Fruit fly (Drosophila melanogaster) whole organism, embryonic: ENCODE data around the gene CG34107.
A peak's percentile ranks its signal among the peaks of the same experiment; 100 is the strongest.

Experiments
- ATbp ChIP-seq: fragments of 200-800 bp; sonication (Bioruptor generic); optimal IDR thresholded peaks from 2 replicates; lab custom pipeline; 2017; ENCODE audit warnings: missing biosample characterization, mild to moderate bottlenecking, missing genetic modification characterization, missing genetic modification reagents
- Ada2b ChIP-seq: fragments of 200-800 bp; sonication (Bioruptor generic); IDR thresholded peaks from 2 replicates; pipeline ENCODE4 v1.3.6; 2022; ENCODE audit warnings: missing biosample characterization, missing genetic modification characterization
- CG10462 ChIP-seq: fragments of 200-800 bp; sonication (Bioruptor generic); optimal IDR thresholded peaks from 2 replicates; lab custom pipeline; 2016; ENCODE audit warnings: missing biosample characterization, missing genetic modification characterization
- CG11504 ChIP-seq: fragments of 200-800 bp; sonication (Bioruptor generic); optimal IDR thresholded peaks from 3 replicates; lab custom pipeline; 2019; ENCODE audit warnings: missing biosample characterization, mild to moderate bottlenecking, missing genetic modification characterization, moderate library complexity
- CG1792 ChIP-seq: fragments of 200-800 bp; sonication (Bioruptor generic); optimal IDR thresholded peaks from 2 replicates; lab custom pipeline; 2016; ENCODE audit warnings: missing biosample characterization, missing genetic modification characterization
- CG6654 ChIP-seq: fragments of 200-800 bp; sonication (Bioruptor generic); optimal IDR thresholded peaks from 2 replicates; lab custom pipeline; 2017; ENCODE audit warnings: missing biosample characterization, mild to moderate bottlenecking, missing genetic modification characterization
- CG7357 ChIP-seq: fragments of 200-800 bp; sonication (Bioruptor generic); IDR thresholded peaks from 3 replicates; pipeline ENCODE4 v1.3.6; 2022; ENCODE audit warnings: missing biosample characterization, missing genetic modification characterization
- CG7987 ChIP-seq: fragments of 200-800 bp; sonication (Bioruptor generic); optimal IDR thresholded peaks from 2 replicates; lab custom pipeline; 2018; ENCODE audit warnings: missing biosample characterization, mild to moderate bottlenecking, missing genetic modification characterization, moderate library complexity
- CG9215 ChIP-seq: fragments of 200-800 bp; sonication (Bioruptor generic); IDR thresholded peaks from 2 replicates; pipeline ENCODE4 v1.3.6; 2022; ENCODE audit warnings: missing biosample characterization, missing genetic modification characterization
- Dfd ChIP-seq, 2 experiments: fragments of >200 bp; optimal IDR thresholded peaks; 2 replicates each; lab custom pipeline; 2017; ENCODE audit warnings: missing biosample characterization in 2 of 2, missing genetic modification characterization in 2 of 2
- E2f1 ChIP-seq: fragments of 200-800 bp; sonication (Bioruptor generic); IDR thresholded peaks from 2 replicates; pipeline ENCODE4 v1.3.6; 2022; ENCODE audit warnings: missing biosample characterization, missing genetic modification characterization
- Fer3 ChIP-seq: fragments of 200-800 bp; sonication (Bioruptor generic); optimal IDR thresholded peaks from 2 replicates; lab custom pipeline; 2018; ENCODE audit warnings: missing biosample characterization, mild to moderate bottlenecking, missing genetic modification characterization, moderate library complexity
- Hr51 ChIP-seq, 2 experiments: fragments of 200-800 bp; sonication (Bioruptor generic); optimal IDR thresholded peaks; 2 replicates in 1 of 2; 3 replicates in 1 of 2; lab custom pipeline; 2016 to 2018; ENCODE audit warnings: missing biosample characterization in 2 of 2, missing genetic modification characterization in 2 of 2, mild to moderate bottlenecking in 1 of 2, moderate library complexity in 1 of 2
- Med ChIP-seq: fragments of 200-800 bp; sonication (Bioruptor generic); peaks from one replicate; lab custom pipeline; 2016; ENCODE audit warnings: missing biosample characterization, missing genetic modification characterization, mild to moderate bottlenecking, inconsistent platforms, moderate library complexity
- NK7.1 ChIP-seq: fragments of 200-800 bp; sonication (Bioruptor generic); optimal IDR thresholded peaks from 3 replicates; lab custom pipeline; 2016; ENCODE audit warnings: missing biosample characterization, missing genetic modification characterization
- Oli ChIP-seq: fragments of 200-800 bp; sonication (Bioruptor generic); optimal IDR thresholded peaks from 2 replicates; lab custom pipeline; 2018; ENCODE audit warnings: missing biosample characterization, mild to moderate bottlenecking, missing genetic modification characterization, moderate library complexity
- Xbp1 ChIP-seq: fragments of 200-800 bp; sonication (Bioruptor generic); optimal IDR thresholded peaks from 3 replicates; lab custom pipeline; 2016; ENCODE audit warnings: missing biosample characterization, mild to moderate bottlenecking, missing genetic modification characterization
- ara ChIP-seq: fragments of 200-800 bp; sonication (Bioruptor generic); IDR thresholded peaks from 2 replicates; pipeline ENCODE4 v1.3.6; 2022; ENCODE audit warnings: missing biosample characterization, missing genetic modification characterization
- bab2 ChIP-seq: fragments of 200-800 bp; sonication (Bioruptor generic); optimal IDR thresholded peaks from 2 replicates; lab custom pipeline; 2016; ENCODE audit warnings: missing biosample characterization, missing genetic modification characterization
- bbx ChIP-seq: fragments of 200-800 bp; sonication (Bioruptor generic); IDR thresholded peaks from 2 replicates; pipeline ENCODE4 v1.3.6; 2022; ENCODE audit warnings: missing biosample characterization, missing genetic modification characterization; ENCODE audit not compliant: partially characterized antibody
- cas ChIP-seq: fragments of 200-800 bp; sonication (Bioruptor generic); IDR thresholded peaks from 2 replicates; pipeline ENCODE4 v1.3.6; 2022; ENCODE audit warnings: missing biosample characterization, missing genetic modification characterization
- cg ChIP-seq: fragments of 200-800 bp; sonication (Bioruptor generic); optimal IDR thresholded peaks from 3 replicates; lab custom pipeline; 2019; ENCODE audit warnings: missing biosample characterization, mild to moderate bottlenecking, missing genetic modification characterization, moderate library complexity
- chinmo ChIP-seq: fragments of 200-800 bp; sonication (Bioruptor generic); IDR thresholded peaks from 4 replicates; pipeline ENCODE4 v1.3.6; 2022; ENCODE audit warnings: missing biosample characterization, missing genetic modification characterization; ENCODE audit not compliant: partially characterized antibody
- chn ChIP-seq: fragments of 200-800 bp; sonication (Bioruptor generic); optimal IDR thresholded peaks from 2 replicates; lab custom pipeline; 2016; ENCODE audit warnings: missing biosample characterization, missing genetic modification characterization
- crol ChIP-seq: fragments of 200-800 bp; sonication (Bioruptor generic); IDR thresholded peaks from 2 replicates; pipeline ENCODE4 v1.3.6; 2022; ENCODE audit warnings: missing biosample characterization, missing genetic modification characterization
- cwo ChIP-seq: fragments of 200-800 bp; sonication (Bioruptor generic); optimal IDR thresholded peaks from 3 replicates; lab custom pipeline; 2017; ENCODE audit warnings: missing biosample characterization, missing genetic modification characterization, mild to moderate bottlenecking, moderate library complexity, missing genetic modification reagents
- gem ChIP-seq: fragments of 200-800 bp; sonication (Bioruptor generic); optimal IDR thresholded peaks from 2 replicates; lab custom pipeline; 2019; ENCODE audit warnings: missing biosample characterization, mild to moderate bottlenecking, missing genetic modification characterization, moderate library complexity
- gt ChIP-seq: fragments of 200-800 bp; sonication (Bioruptor generic); IDR thresholded peaks from 2 replicates; pipeline ENCODE4 v1.3.6; 2022; ENCODE audit warnings: missing biosample characterization, missing genetic modification characterization
- hbn ChIP-seq: fragments of 200-800 bp; sonication (Bioruptor generic); IDR thresholded peaks from 2 replicates; pipeline ENCODE4 v1.3.6; 2022; ENCODE audit warnings: missing biosample characterization, missing genetic modification characterization; ENCODE audit not compliant: partially characterized antibody
- klu ChIP-seq: fragments of 200-800 bp; sonication (Bioruptor generic); IDR thresholded peaks from 2 replicates; pipeline ENCODE4 v1.3.6; 2022; ENCODE audit warnings: missing biosample characterization, missing genetic modification characterization
- nau ChIP-seq: fragments of 200-800 bp; sonication (Bioruptor generic); optimal IDR thresholded peaks from 3 replicates; lab custom pipeline; 2017; ENCODE audit warnings: missing biosample characterization, mild to moderate bottlenecking, missing genetic modification characterization, missing genetic modification reagents
- salm ChIP-seq: fragments of 200-800 bp; sonication (Bioruptor generic); optimal IDR thresholded peaks from 2 replicates; lab custom pipeline; 2018; ENCODE audit warnings: missing biosample characterization, mild to moderate bottlenecking, missing genetic modification characterization
- sens ChIP-seq: fragments of 200-800 bp; sonication (Bioruptor generic); peaks from one replicate; lab custom pipeline; 2016; ENCODE audit warnings: missing biosample characterization, missing genetic modification characterization
- slbo ChIP-seq: fragments of 200-800 bp; sonication (Bioruptor generic); IDR thresholded peaks from 2 replicates; pipeline ENCODE4 v1.3.6; 2022; ENCODE audit warnings: missing biosample characterization, missing genetic modification characterization
- sqz ChIP-seq: fragments of 200-800 bp; sonication (Bioruptor generic); optimal IDR thresholded peaks from 3 replicates; lab custom pipeline; 2018; ENCODE audit warnings: missing biosample characterization, mild to moderate bottlenecking, missing genetic modification characterization
- sr ChIP-seq: fragments of 200-800 bp; sonication (Bioruptor generic); IDR thresholded peaks from 3 replicates; pipeline ENCODE4 v1.3.6; 2022; ENCODE audit warnings: missing biosample characterization, missing genetic modification characterization
- tgo ChIP-seq: fragments of 200-800 bp; sonication (Bioruptor generic); IDR thresholded peaks from 3 replicates; pipeline ENCODE4 v1.3.6; 2022; ENCODE audit warnings: missing biosample characterization, missing genetic modification characterization

Gene CG34107

dm6 chr3R:10266624-10267492 lies 42.1 kb downstream of the CG34107 start (continued):
- no peak for TF ChIP-seq salm (tag; lab: Kevin White, UChicago)
- TF ChIP-seq crol (GFP tag; lab: Robert Waterston, UW): no peak
- peak; percentile 28 for TF ChIP-seq chn (GFP tag; lab: Kevin White, UChicago)
- TF ChIP-seq E2f1 (GFP tag; lab: Robert Waterston, UW): peak; percentile 28; the same call in 1 of the 2 replicates
- peak; percentile 60 for TF ChIP-seq cwo (GFP tag; lab: Kevin White, UChicago)
- TF ChIP-seq CG7987 (GFP tag; lab: Kevin White, UChicago): peak; percentile 9
- TF ChIP-seq CG9215 (GFP tag; lab: Robert Waterston, UW): no peak
- TF ChIP-seq Oli (tag; lab: Kevin White, UChicago): peak; percentile 9
- no peak for TF ChIP-seq cas (GFP tag; lab: Robert Waterston, UW)
- TF ChIP-seq Xbp1 (GFP tag; lab: Kevin White, UChicago): no peak
- no peak for TF ChIP-seq Ada2b
- no peak for TF ChIP-seq ara (GFP tag; lab: Robert Waterston, UW)
- TF ChIP-seq cg (GFP tag; lab: Kevin White, UChicago): peak; percentile 80
- peak; percentile 16; the same call in 1 of the 2 replicates for TF ChIP-seq slbo (GFP tag; lab: Robert Waterston, UW)
- peak; percentile 26 for TF ChIP-seq gem (tag; lab: Kevin White, UChicago)
- peak; percentile 25; the same call in 1 of the 2 replicates for TF ChIP-seq klu (GFP tag; lab: Robert Waterston, UW)
- 0 out of 3 replicates have a peak, but pooled peaks have one; percentile 28 for TF ChIP-seq CG7357 (GFP tag; lab: Robert Waterston, UW)
- peak; percentile 15; the same call in 1 of the 3 replicates for TF ChIP-seq tgo
- peak; percentile 87 for TF ChIP-seq sr
- TF ChIP-seq nau (GFP tag; lab: Kevin White, UChicago): peak; percentile 61
- TF ChIP-seq Dfd (GFP tag; optimal IDR thresholded peaks at IDR 0.05; lab: Kevin White, UChicago): no peak
- TF ChIP-seq bbx (GFP tag; lab: Robert Waterston, UW): no peak
- no peak for TF ChIP-seq Fer3
- TF ChIP-seq bab2 (GFP tag; lab: Kevin White, UChicago): no peak
- TF ChIP-seq CG11504: peak; percentile 15
- no peak for TF ChIP-seq CG10462 (GFP tag; lab: Kevin White, UChicago)
- no peak for TF ChIP-seq gt
- no peak for TF ChIP-seq ATbp (GFP tag; lab: Kevin White, UChicago)
- TF ChIP-seq sqz (GFP tag; lab: Kevin White, UChicago): no peak
- 0 out of 2 replicates have a peak, but pooled peaks have one; percentile 25 for TF ChIP-seq hbn (GFP tag; lab: Robert Waterston, UW)
- TF ChIP-seq NK7.1 (GFP tag; lab: Kevin White, UChicago): no peak
- peak; percentile 77 for TF ChIP-seq sens (GFP tag; lab: Kevin White, UChicago)
- no peak for TF ChIP-seq CG1792
- TF ChIP-seq Med (GFP tag; lab: Kevin White, UChicago): peak; percentile 67
- TF ChIP-seq CG6654 (GFP tag; lab: Kevin White, UChicago): no peak
- TF ChIP-seq Hr51 (GFP tag; optimal IDR thresholded peaks at IDR 0.05; lab: Kevin White, UChicago): peak in 1 of 2 experiments; percentile 7
- TF ChIP-seq chinmo (GFP tag; lab: Robert Waterston, UW): peak; percentile 86; the same call in 1 of the 4 replicates
